Fruit fly (Drosophila melanogaster) whole organism, wandering third instar larva: Measurements from ENCODE around the gene CG12481.

Experiments
- CG9705 ChIP-seq: fragments of 200-800 bp; sonication (Bioruptor generic); optimal IDR thresholded peaks from 2 replicates; lab custom pipeline; 2018; ENCODE audit warnings: missing biosample characterization, mild to moderate bottlenecking, missing genetic modification characterization
- Hnf4 ChIP-seq: fragments of 200-800 bp; sonication (Bioruptor generic); optimal IDR thresholded peaks from 2 replicates; lab custom pipeline; 2016; ENCODE audit warnings: missing biosample characterization, mild to moderate bottlenecking, missing genetic modification characterization
- Hr78 ChIP-seq: fragments of >200 bp; optimal IDR thresholded peaks from 2 replicates; lab custom pipeline; 2017; ENCODE audit warnings: missing biosample characterization, missing genetic modification characterization
- Hr83 ChIP-seq: fragments of 200-300 bp; sonication (Bioruptor generic); optimal IDR thresholded peaks from 2 replicates; lab custom pipeline; 2016; ENCODE audit warnings: missing biosample characterization, mild to moderate bottlenecking, missing genetic modification characterization, moderate library complexity; ENCODE audit not compliant: poor library complexity, severe bottlenecking
- Vsx2 ChIP-seq: fragments of 200-300, 225-300 bp; sonication (Bioruptor generic); optimal IDR thresholded peaks from 2 replicates; lab custom pipeline; 2018; ENCODE audit warnings: missing biosample characterization, missing genetic modification characterization; ENCODE audit not compliant: partially characterized antibody
- dsf ChIP-seq: sonication (Bioruptor generic); optimal IDR thresholded peaks from 2 replicates; lab custom pipeline; 2016; ENCODE audit warnings: missing biosample characterization, missing genetic modification characterization, borderline replicate concordance
- foxo ChIP-seq, 2 experiments: fragments of 200-800 bp; sonication (Bioruptor generic); optimal IDR thresholded peaks; 2 replicates in 1 of 2; 3 replicates in 1 of 2; lab custom pipeline; 2016 to 2017; ENCODE audit warnings: missing biosample characterization in 2 of 2, missing genetic modification characterization in 2 of 2

DNA sequence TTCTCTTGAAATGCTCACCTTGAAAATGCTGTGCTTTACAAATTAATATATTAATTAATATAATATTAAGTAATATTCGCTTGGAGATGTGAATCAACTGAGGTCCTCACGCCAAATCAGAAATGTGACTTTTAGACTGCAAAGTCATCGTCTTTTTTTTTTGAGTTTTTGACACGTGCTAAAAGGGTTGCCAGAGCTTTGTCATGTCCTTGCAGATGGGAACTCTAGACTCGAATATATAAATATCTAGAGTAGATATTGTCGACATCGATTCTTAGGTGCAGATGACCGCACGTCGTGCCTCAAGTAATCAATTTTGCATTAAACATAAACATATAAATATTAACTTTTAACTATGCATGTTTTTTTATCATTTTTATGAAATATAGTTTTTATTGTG, 14.5 kb upstream of the CG12481 start, which contains the start of gene betaNACtes1:
- TF ChIP-seq Hr83 (GFP tag; lab: Kevin White, UChicago): no peak
- TF ChIP-seq foxo (GFP tag; optimal IDR thresholded peaks at IDR 0.05; lab: Kevin White, UChicago): no peak
- TF ChIP-seq Vsx2 (GFP tag; lab: Kevin White, UChicago): no peak
- TF ChIP-seq Hr78 (GFP tag; lab: Kevin White, UChicago): no peak
- TF ChIP-seq Hnf4 (GFP tag; lab: Kevin White, UChicago): no peak
- no peak for TF ChIP-seq CG9705 (GFP tag; lab: Kevin White, UChicago)
- no peak for TF ChIP-seq dsf
